Fruit fly (Drosophila melanogaster): ENCODE data around the gene CG7069.

CG7069 gene

DNA sequence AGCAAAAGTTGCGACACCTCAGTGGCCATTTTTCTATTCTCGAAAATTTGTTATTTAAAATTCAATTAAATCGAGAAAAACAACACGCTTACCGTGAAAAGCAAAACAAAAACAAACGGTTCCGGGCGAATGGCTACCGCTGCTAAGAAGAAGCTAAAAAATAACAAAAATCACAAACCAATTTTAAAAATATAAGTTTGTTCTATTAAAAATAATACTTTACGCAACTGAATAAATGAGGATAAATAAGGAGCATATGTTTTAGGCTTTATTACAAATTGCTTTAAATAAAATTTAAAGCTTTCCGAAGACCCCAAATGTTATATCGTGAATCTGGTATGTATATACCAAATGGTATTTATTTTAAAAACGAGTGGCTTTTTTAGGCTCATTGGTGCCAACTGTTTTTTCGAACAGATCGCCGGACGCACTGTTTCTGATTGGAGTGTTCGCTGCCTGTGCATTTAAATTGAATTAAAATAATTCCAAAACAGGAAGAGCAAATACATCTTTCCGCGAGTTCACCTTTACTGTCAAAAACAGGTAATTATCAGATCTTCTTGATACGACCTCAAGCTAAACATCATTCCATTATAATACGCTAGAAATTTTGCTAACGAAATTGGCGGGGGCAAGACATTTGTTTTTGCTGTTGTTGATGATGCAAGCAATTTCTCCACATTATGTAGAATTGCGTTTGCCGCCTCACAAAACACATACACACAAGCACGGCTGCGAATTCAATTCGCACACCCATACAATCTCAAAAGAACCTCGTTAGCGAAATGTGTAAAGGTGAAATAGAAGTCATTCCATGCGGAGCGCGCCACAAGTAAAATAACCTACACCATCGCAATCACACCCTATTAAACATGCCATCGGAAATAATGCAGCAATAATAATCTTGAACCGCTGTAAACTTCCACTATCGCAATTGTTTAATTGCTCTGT lies 5.2 kb upstream of the CG7069 start, which contains the start of the genes Polr3F and PyK:
Polr3F (minus strand) TSS at position 248 of the 951 bp plus-strand sequence.
PyK (plus strand) TSS at position 411 of the 951 bp plus-strand sequence.
- TF ChIP-seq CG12605 (GFP tag; IDR thresholded peaks at IDR 0.05) (peak; percentile 48; the same call in 1 of the 2 replicates), CG17806 (tag; optimal IDR thresholded peaks at IDR 0.05) (peak; percentile 29), Snoo (tag; optimal IDR thresholded peaks at IDR 0.05) (peak; percentile 2), CG10348 (GFP tag; IDR thresholded peaks at IDR 0.05) (no peak), CG8301 (tag; optimal IDR thresholded peaks at IDR 0.05) (peak; percentile 28), CG13204 (GFP tag; optimal IDR thresholded peaks at IDR 0.05) (no peak), gl (tag; optimal IDR thresholded peaks at IDR 0.05) (peak; percentile 35), CG34367 (tag; optimal IDR thresholded peaks at IDR 0.05) (peak; percentile 61), Pif1A (GFP tag; optimal IDR thresholded peaks at IDR 0.05) (peak; percentile 18), CG32121 (GFP tag; IDR thresholded peaks at IDR 0.05) (no peak), CG9948 (tag; optimal IDR thresholded peaks at IDR 0.05) (peak; percentile 9), CG15710 (tag; optimal IDR thresholded peaks at IDR 0.05) (peak; percentile 40), Pif1B (GFP tag; optimal IDR thresholded peaks at IDR 0.05) (no peak), D1 (tag; optimal IDR thresholded peaks at IDR 0.05) (no peak), fd96Ca (GFP tag; IDR thresholded peaks at IDR 0.05) (no peak), EcR (GFP tag; optimal IDR thresholded peaks at IDR 0.05) (no peak), CG14655 (GFP tag; optimal IDR thresholded peaks at IDR 0.05) (peak; percentile 60), rn (GFP tag; IDR thresholded peaks at IDR 0.05) (no peak), CG8159 (tag; optimal IDR thresholded peaks at IDR 0.05) (peak; percentile 50), Ets98B (GFP tag; IDR thresholded peaks at IDR 0.05) (no peak), CG4496 (GFP tag; IDR thresholded peaks at IDR 0.05) (peak; percentile 63; the same call in 2 of the 3 replicates)

DNA sequence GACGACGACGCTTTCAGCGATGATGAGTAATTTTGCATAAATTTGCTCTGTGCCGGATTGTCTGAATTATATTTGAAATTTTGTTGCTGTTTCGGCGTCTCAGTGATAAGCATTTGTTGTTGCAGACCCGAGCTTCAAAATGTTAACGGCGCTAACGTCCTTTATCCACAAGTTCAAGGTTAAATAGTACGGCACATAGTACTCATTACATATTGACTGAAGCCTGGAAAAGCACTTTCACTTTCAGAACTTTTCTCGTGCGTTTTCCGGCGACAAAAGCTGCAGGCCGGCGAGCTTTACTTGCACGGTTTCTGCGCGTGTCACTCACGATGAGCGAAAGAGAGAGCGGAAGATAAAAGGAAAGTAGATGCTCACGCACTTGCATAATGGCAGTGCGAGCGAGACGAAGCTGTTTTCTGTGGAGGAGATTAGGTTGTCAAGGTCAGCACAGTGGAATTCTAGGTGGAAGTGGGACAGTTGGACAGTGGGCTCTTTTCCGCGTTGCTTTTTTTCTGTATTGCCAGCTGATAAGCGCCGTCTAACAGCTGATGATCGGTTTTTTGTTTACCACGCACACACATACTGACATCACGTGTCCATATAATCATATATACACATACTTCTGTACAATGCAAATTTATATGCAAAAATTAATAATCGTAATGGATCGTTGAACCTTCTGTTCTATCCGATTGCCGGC lies 4.4 kb upstream of the CG7069 start:
- TF ChIP-seq CG14655 (GFP tag; optimal IDR thresholded peaks at IDR 0.05) (no peak), Pif1B (GFP tag; optimal IDR thresholded peaks at IDR 0.05) (no peak), rn (GFP tag; IDR thresholded peaks at IDR 0.05) (no peak), EcR (GFP tag; optimal IDR thresholded peaks at IDR 0.05) (peak; percentile 71), CG13204 (GFP tag; optimal IDR thresholded peaks at IDR 0.05) (no peak), CG4496 (GFP tag; IDR thresholded peaks at IDR 0.05) (peak; percentile 85), CG9948 (tag; optimal IDR thresholded peaks at IDR 0.05) (no peak), CG10348 (GFP tag; IDR thresholded peaks at IDR 0.05) (no peak), fd96Ca (GFP tag; IDR thresholded peaks at IDR 0.05) (peak; percentile 30; the same call in 1 of the 3 replicates), Snoo (tag; optimal IDR thresholded peaks at IDR 0.05) (no peak), Ets98B (GFP tag; IDR thresholded peaks at IDR 0.05) (no peak; the same call in 1 of the 2 replicates), CG8159 (tag; optimal IDR thresholded peaks at IDR 0.05) (no peak), Pif1A (GFP tag; optimal IDR thresholded peaks at IDR 0.05) (no peak), CG34367 (tag; optimal IDR thresholded peaks at IDR 0.05) (no peak), gl (tag; optimal IDR thresholded peaks at IDR 0.05) (no peak), CG12605 (GFP tag; IDR thresholded peaks at IDR 0.05) (no peak), CG17806 (tag; optimal IDR thresholded peaks at IDR 0.05) (no peak), CG32121 (GFP tag; IDR thresholded peaks at IDR 0.05) (peak; percentile 20; the same call in 1 of the 2 replicates), CG8301 (tag; optimal IDR thresholded peaks at IDR 0.05) (no peak), CG15710 (tag; optimal IDR thresholded peaks at IDR 0.05) (no peak), D1 (tag; optimal IDR thresholded peaks at IDR 0.05) (no peak)

DNA sequence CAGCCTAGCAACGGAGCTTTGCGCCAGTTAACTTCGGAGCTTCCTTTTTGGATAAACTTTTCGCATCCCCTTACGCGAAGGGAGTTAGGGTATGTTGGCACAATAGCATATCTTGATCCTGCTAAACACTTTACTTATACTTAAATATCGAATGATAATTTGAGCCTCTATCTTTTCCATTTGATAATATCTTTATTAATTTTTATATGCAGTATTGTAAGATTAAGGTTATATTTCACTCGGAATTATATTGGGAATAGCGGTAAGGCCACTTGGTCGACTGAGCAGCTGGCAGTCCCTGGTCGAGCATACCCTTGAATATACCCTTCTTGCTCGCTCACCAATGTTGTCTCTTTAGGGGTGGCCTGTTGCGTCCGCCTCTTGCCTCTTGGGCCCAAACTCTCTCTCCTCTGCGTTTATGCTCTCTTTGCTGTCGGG lies 3.8 kb upstream of the CG7069 start:
- TF ChIP-seq Pif1A (GFP tag; optimal IDR thresholded peaks at IDR 0.05) (peak; percentile 67), Ets98B (GFP tag; IDR thresholded peaks at IDR 0.05) (peak; percentile 63), CG8159 (tag; optimal IDR thresholded peaks at IDR 0.05) (no peak), rn (GFP tag; IDR thresholded peaks at IDR 0.05) (peak; percentile 69), CG15710 (tag; optimal IDR thresholded peaks at IDR 0.05) (peak; percentile 55), CG32121 (GFP tag; IDR thresholded peaks at IDR 0.05) (peak; percentile 64), CG9948 (tag; optimal IDR thresholded peaks at IDR 0.05) (peak; percentile 32), CG10348 (GFP tag; IDR thresholded peaks at IDR 0.05) (no peak), gl (tag; optimal IDR thresholded peaks at IDR 0.05) (no peak), CG12605 (GFP tag; IDR thresholded peaks at IDR 0.05) (peak; percentile 68), CG8301 (tag; optimal IDR thresholded peaks at IDR 0.05) (peak; percentile 11), CG4496 (GFP tag; IDR thresholded peaks at IDR 0.05) (peak; percentile 72), fd96Ca (GFP tag; IDR thresholded peaks at IDR 0.05) (peak; percentile 77), D1 (tag; optimal IDR thresholded peaks at IDR 0.05) (no peak), Pif1B (GFP tag; optimal IDR thresholded peaks at IDR 0.05) (peak; percentile 80), EcR (GFP tag; optimal IDR thresholded peaks at IDR 0.05) (no peak), CG17806 (tag; optimal IDR thresholded peaks at IDR 0.05) (peak; percentile 11), CG34367 (tag; optimal IDR thresholded peaks at IDR 0.05) (no peak), CG14655 (GFP tag; optimal IDR thresholded peaks at IDR 0.05) (no peak), Snoo (tag; optimal IDR thresholded peaks at IDR 0.05) (peak; percentile 74), CG13204 (GFP tag; optimal IDR thresholded peaks at IDR 0.05) (no peak)

DNA sequence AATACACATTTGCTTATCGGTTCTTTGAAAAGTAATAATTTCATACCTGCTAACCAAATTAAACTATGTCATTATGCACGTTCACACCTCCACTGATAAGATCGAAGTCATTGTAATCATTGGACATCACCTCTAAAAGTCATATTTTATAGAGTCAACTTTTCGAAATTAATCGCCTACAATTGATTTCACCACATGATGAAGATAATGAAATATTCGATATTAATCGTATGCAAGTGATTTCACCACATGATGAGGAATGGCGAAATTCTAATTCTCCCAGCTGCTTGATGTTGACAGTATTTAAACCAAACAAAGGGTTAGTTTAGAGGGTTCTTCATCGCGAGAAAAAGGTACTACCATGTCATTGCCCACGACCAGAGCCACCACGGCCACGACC lies 3.0 kb downstream of the CG7069 start, which contains the start of gene CG18596:
CG18596 (plus strand) TSS at position 250 of the 400 bp plus-strand sequence.
- TF ChIP-seq Pif1A (GFP tag; optimal IDR thresholded peaks at IDR 0.05) (no peak), CG14655 (GFP tag; optimal IDR thresholded peaks at IDR 0.05) (no peak), CG10348 (GFP tag; IDR thresholded peaks at IDR 0.05) (no peak), fd96Ca (GFP tag; IDR thresholded peaks at IDR 0.05) (no peak), CG32121 (GFP tag; IDR thresholded peaks at IDR 0.05) (no peak), CG9948 (tag; optimal IDR thresholded peaks at IDR 0.05) (no peak), CG4496 (GFP tag; IDR thresholded peaks at IDR 0.05) (no peak), EcR (GFP tag; optimal IDR thresholded peaks at IDR 0.05) (no peak), CG12605 (GFP tag; IDR thresholded peaks at IDR 0.05) (no peak), gl (tag; optimal IDR thresholded peaks at IDR 0.05) (no peak), Pif1B (GFP tag; optimal IDR thresholded peaks at IDR 0.05) (no peak), CG8301 (tag; optimal IDR thresholded peaks at IDR 0.05) (no peak), CG17806 (tag; optimal IDR thresholded peaks at IDR 0.05) (no peak), D1 (tag; optimal IDR thresholded peaks at IDR 0.05) (no peak), Snoo (tag; optimal IDR thresholded peaks at IDR 0.05) (no peak), CG13204 (GFP tag; optimal IDR thresholded peaks at IDR 0.05) (no peak), rn (GFP tag; IDR thresholded peaks at IDR 0.05) (no peak), CG34367 (tag; optimal IDR thresholded peaks at IDR 0.05) (no peak), CG8159 (tag; optimal IDR thresholded peaks at IDR 0.05) (no peak), CG15710 (tag; optimal IDR thresholded peaks at IDR 0.05) (no peak)

All from whole organism, pupa.